Fruit fly (Drosophila melanogaster) whole organism, embryonic: ENCODE data around the gene CG44044.
A peak's percentile ranks its signal among the peaks of the same experiment; 100 is the strongest.

Experiments used
- Abd-B ChIP-seq: fragments of 200-800 bp; sonication (Bioruptor generic); optimal IDR thresholded peaks from 2 replicates; lab custom pipeline; 2018; ENCODE audit warnings: missing biosample characterization, mild to moderate bottlenecking, missing genetic modification characterization, moderate library complexity
- Atf6 ChIP-seq: fragments of 200-800 bp; sonication (Bioruptor generic); IDR thresholded peaks from 2 replicates; pipeline ENCODE4 v1.3.6; 2022; ENCODE audit warnings: missing biosample characterization, missing genetic modification characterization
- Bdp1 ChIP-seq: fragments of 200-800 bp; sonication (Bioruptor generic); optimal IDR thresholded peaks from 3 replicates; lab custom pipeline; 2016; ENCODE audit warnings: missing biosample characterization, missing genetic modification characterization
- CG11093 ChIP-seq: fragments of 200-800 bp; sonication (Bioruptor generic); IDR thresholded peaks from 3 replicates; pipeline ENCODE4 v1.3.6; 2022; ENCODE audit warnings: missing biosample characterization, missing genetic modification characterization
- CG12942 ChIP-seq: fragments of 200-800 bp; sonication (Bioruptor generic); optimal IDR thresholded peaks from 3 replicates; lab custom pipeline; 2016; ENCODE audit warnings: missing biosample characterization, missing genetic modification characterization
- CG13287 ChIP-seq: fragments of 200-800 bp; sonication (Bioruptor generic); IDR thresholded peaks from 2 replicates; pipeline ENCODE4 v1.3.6; 2022; ENCODE audit warnings: missing biosample characterization, missing genetic modification characterization; ENCODE audit not compliant: partially characterized antibody
- CG15073 ChIP-seq: fragments of 200-800 bp; sonication (Bioruptor generic); optimal IDR thresholded peaks from 2 replicates; lab custom pipeline; 2016; ENCODE audit warnings: missing biosample characterization, missing genetic modification characterization
- CG17361 ChIP-seq: fragments of 200-800 bp; sonication (Bioruptor generic); IDR thresholded peaks from 3 replicates; pipeline ENCODE4 v1.3.6; 2022; ENCODE audit warnings: missing biosample characterization, missing genetic modification characterization
- CG17385 ChIP-seq: fragments of 200-800 bp; sonication (Bioruptor generic); optimal IDR thresholded peaks from 3 replicates; lab custom pipeline; 2018; ENCODE audit warnings: missing biosample characterization, mild to moderate bottlenecking, missing genetic modification characterization
- CG18011 ChIP-seq: fragments of 200-800 bp; sonication (Bioruptor generic); optimal IDR thresholded peaks from 2 replicates; lab custom pipeline; 2017; ENCODE audit warnings: missing biosample characterization, missing genetic modification characterization, mild to moderate bottlenecking, moderate library complexity, missing genotype
- CG18476 ChIP-seq: fragments of 200-800 bp; sonication (Bioruptor generic); optimal IDR thresholded peaks from 2 replicates; lab custom pipeline; 2016; ENCODE audit warnings: missing biosample characterization, mild to moderate bottlenecking, missing genetic modification characterization
- CG2712 ChIP-seq: fragments of 200-800 bp; optimal IDR thresholded peaks from 3 replicates; lab custom pipeline; 2019; ENCODE audit warnings: missing biosample characterization, mild to moderate bottlenecking, missing genetic modification characterization, moderate library complexity
- CG3163 ChIP-seq: fragments of 200-800 bp; sonication (Bioruptor generic); optimal IDR thresholded peaks from 3 replicates; lab custom pipeline; 2016; ENCODE audit warnings: missing biosample characterization, missing genetic modification characterization
- CG7745 ChIP-seq: fragments of 200-800 bp; sonication (Bioruptor generic); optimal IDR thresholded peaks from 2 replicates; lab custom pipeline; 2018; ENCODE audit warnings: missing biosample characterization, mild to moderate bottlenecking, missing genetic modification characterization, moderate library complexity
- CG7839 ChIP-seq: fragments of 200-800 bp; sonication (Bioruptor generic); optimal IDR thresholded peaks from 3 replicates; lab custom pipeline; 2018; ENCODE audit warnings: missing biosample characterization, mild to moderate bottlenecking, missing genetic modification characterization, moderate library complexity
- CG7987 ChIP-seq: fragments of 200-800 bp; sonication (Bioruptor generic); optimal IDR thresholded peaks from 2 replicates; lab custom pipeline; 2018; ENCODE audit warnings: missing biosample characterization, mild to moderate bottlenecking, missing genetic modification characterization, moderate library complexity
- CG8944 ChIP-seq: fragments of 200-800 bp; sonication (Bioruptor generic); optimal IDR thresholded peaks from 3 replicates; lab custom pipeline; 2016; ENCODE audit warnings: missing biosample characterization, missing genetic modification characterization
- CG9797 ChIP-seq: fragments of 200-800 bp; sonication (Bioruptor generic); optimal IDR thresholded peaks from 3 replicates; lab custom pipeline; 2018; ENCODE audit warnings: missing biosample characterization, mild to moderate bottlenecking, missing genetic modification characterization
- CHES-1-like ChIP-seq: fragments of 200-800 bp; sonication (Bioruptor generic); optimal IDR thresholded peaks from 2 replicates; lab custom pipeline; 2016; ENCODE audit warnings: missing biosample characterization, missing genetic modification characterization
- Fer1 ChIP-seq: fragments of 200-800 bp; sonication (Bioruptor generic); optimal IDR thresholded peaks from 2 replicates; lab custom pipeline; 2017; ENCODE audit warnings: missing biosample characterization, mild to moderate bottlenecking, missing genetic modification characterization
- H2.0 ChIP-seq: fragments of 200-800 bp; sonication (Bioruptor generic); IDR thresholded peaks from 2 replicates; pipeline ENCODE4 v1.3.6; 2022; ENCODE audit warnings: missing biosample characterization, missing genetic modification characterization
- MBD-R2 ChIP-seq: fragments of 200-800 bp; sonication (Bioruptor generic); IDR thresholded peaks from 2 replicates; pipeline ENCODE4 v1.3.6; 2022; ENCODE audit warnings: missing biosample characterization, missing genetic modification characterization
- MESR4 ChIP-seq: fragments of 200-800 bp; sonication (Bioruptor generic); optimal IDR thresholded peaks from 2 replicates; lab custom pipeline; 2018; ENCODE audit warnings: missing biosample characterization, mild to moderate bottlenecking, missing genetic modification characterization, moderate library complexity
- Max ChIP-seq: fragments of 200-800 bp; sonication (Bioruptor generic); optimal IDR thresholded peaks from 2 replicates; lab custom pipeline; 2016; ENCODE audit warnings: missing biosample characterization, mild to moderate bottlenecking, missing genetic modification characterization
- Nf-YC ChIP-seq: fragments of 200-800 bp; optimal IDR thresholded peaks from 3 replicates; lab custom pipeline; 2019; ENCODE audit warnings: missing biosample characterization, mild to moderate bottlenecking, missing genetic modification characterization, moderate library complexity
- Ravus ChIP-seq: fragments of 200-800 bp; sonication (Bioruptor generic); IDR thresholded peaks from 2 replicates; pipeline ENCODE4 v1.3.6; 2022; ENCODE audit warnings: missing biosample characterization, missing genetic modification characterization
- Sry-β ChIP-seq: fragments of 200-800 bp; sonication (Bioruptor generic); optimal IDR thresholded peaks from 2 replicates; lab custom pipeline; 2018; ENCODE audit warnings: missing biosample characterization, mild to moderate bottlenecking, missing genetic modification characterization, moderate library complexity
- Sry-δ ChIP-seq: fragments of 200-800 bp; sonication (Bioruptor generic); optimal IDR thresholded peaks from 2 replicates; lab custom pipeline; 2016; ENCODE audit warnings: missing biosample characterization, missing genetic modification characterization
- Vsx1 ChIP-seq: fragments of 200-800 bp; sonication (Bioruptor generic); optimal IDR thresholded peaks from 2 replicates; lab custom pipeline; 2017; ENCODE audit warnings: missing biosample characterization, mild to moderate bottlenecking, missing genetic modification characterization, missing genetic modification reagents
- az2 ChIP-seq: fragments of 200-800 bp; sonication (Bioruptor generic); optimal IDR thresholded peaks from 3 replicates; lab custom pipeline; 2016; ENCODE audit warnings: missing biosample characterization, missing genetic modification characterization
- cwo ChIP-seq: fragments of 200-800 bp; sonication (Bioruptor generic); optimal IDR thresholded peaks from 3 replicates; lab custom pipeline; 2017; ENCODE audit warnings: missing biosample characterization, missing genetic modification characterization, mild to moderate bottlenecking, moderate library complexity, missing genetic modification reagents
- dimm ChIP-seq: fragments of 200-800 bp; sonication (Bioruptor generic); IDR thresholded peaks from 2 replicates; pipeline ENCODE4 v1.3.6; 2022; ENCODE audit warnings: missing biosample characterization, missing genetic modification characterization
- dm ChIP-seq: fragments of 200-800 bp; sonication (Bioruptor generic); optimal IDR thresholded peaks from 3 replicates; lab custom pipeline; 2016; ENCODE audit warnings: missing biosample characterization, missing genetic modification characterization
- dmrt11E ChIP-seq: fragments of 200-800 bp; sonication (Bioruptor generic); optimal IDR thresholded peaks from 3 replicates; lab custom pipeline; 2018; ENCODE audit warnings: missing biosample characterization, mild to moderate bottlenecking, missing genetic modification characterization, moderate library complexity
- en ChIP-seq: fragments of 200-800 bp; sonication (Bioruptor generic); optimal IDR thresholded peaks from 2 replicates; lab custom pipeline; 2016; ENCODE audit warnings: missing biosample characterization, missing genetic modification characterization
- fd96Cb ChIP-seq: fragments of 200-800 bp; sonication (Bioruptor generic); optimal IDR thresholded peaks from 2 replicates; lab custom pipeline; 2018; ENCODE audit warnings: missing biosample characterization, mild to moderate bottlenecking, missing genetic modification characterization, moderate library complexity
- ftz-f1 ChIP-seq: fragments of 200-800 bp; sonication (Bioruptor generic); optimal IDR thresholded peaks from 2 replicates; lab custom pipeline; 2016; ENCODE audit warnings: missing biosample characterization, missing genetic modification characterization
- gfzf ChIP-seq: fragments of 200-800 bp; sonication (Bioruptor generic); optimal IDR thresholded peaks from 2 replicates; lab custom pipeline; 2016; ENCODE audit warnings: missing biosample characterization, mild to moderate bottlenecking, missing genetic modification characterization, moderate library complexity
- gsb ChIP-seq: fragments of 200-800 bp; sonication (Bioruptor generic); IDR thresholded peaks from 2 replicates; pipeline ENCODE4 v1.3.6; 2022; ENCODE audit warnings: missing biosample characterization, missing genetic modification characterization
- otp ChIP-seq: fragments of 200-800 bp; sonication (Bioruptor generic); IDR thresholded peaks from 3 replicates; pipeline ENCODE4, ENCODE4 v1.3.6; 2022; ENCODE audit warnings: missing biosample characterization, missing genetic modification characterization
- pan ChIP-seq, 4 experiments: fragments of >200 bp in 3 of 4; fragments of 200-800 bp in 1 of 4; sonication (Bioruptor generic) in 1 of 4; optimal IDR thresholded peaks in 3 of 4; IDR thresholded peaks in 1 of 4; 2 replicates each; pipeline versions ENCODE4 v1.3.6 to Lab custom; 2017 to 2022; ENCODE audit warnings: missing biosample characterization in 2 of 4, missing genetic modification characterization in 2 of 4, mixed read lengths in 1 of 4
- pnt ChIP-seq: fragments of 200-800 bp; sonication (Bioruptor generic); optimal IDR thresholded peaks from 3 replicates; lab custom pipeline; 2016; ENCODE audit warnings: missing biosample characterization, missing genetic modification characterization
- pzg ChIP-seq: fragments of 200-800 bp; sonication (Bioruptor generic); optimal IDR thresholded peaks from 3 replicates; lab custom pipeline; 2018; ENCODE audit warnings: missing biosample characterization, mild to moderate bottlenecking, missing genetic modification characterization, moderate library complexity
- sens ChIP-seq: fragments of 200-800 bp; sonication (Bioruptor generic); peaks from one replicate; lab custom pipeline; 2016; ENCODE audit warnings: missing biosample characterization, missing genetic modification characterization
- stwl ChIP-seq: fragments of 200-800 bp; sonication (Bioruptor generic); optimal IDR thresholded peaks from 3 replicates; lab custom pipeline; 2018; ENCODE audit warnings: missing biosample characterization, mild to moderate bottlenecking, missing genetic modification characterization, moderate library complexity
- twi ChIP-seq: fragments of 200-800 bp; optimal IDR thresholded peaks from 2 replicates; lab custom pipeline; 2019; ENCODE audit warnings: missing biosample characterization, mild to moderate bottlenecking, missing genetic modification characterization, moderate library complexity
- vnd ChIP-seq: fragments of 200-800 bp; sonication (Bioruptor generic); IDR thresholded peaks from 3 replicates; pipeline ENCODE4 v1.3.6; 2022; ENCODE audit warnings: missing biosample characterization, missing genetic modification characterization; ENCODE audit not compliant: partially characterized antibody
- zen ChIP-seq: fragments of 200-800 bp; sonication (Bioruptor generic); optimal IDR thresholded peaks from 3 replicates; lab custom pipeline; 2018; ENCODE audit warnings: missing biosample characterization, mild to moderate bottlenecking, missing genetic modification characterization, moderate library complexity

The CG44044 gene

DNA sequence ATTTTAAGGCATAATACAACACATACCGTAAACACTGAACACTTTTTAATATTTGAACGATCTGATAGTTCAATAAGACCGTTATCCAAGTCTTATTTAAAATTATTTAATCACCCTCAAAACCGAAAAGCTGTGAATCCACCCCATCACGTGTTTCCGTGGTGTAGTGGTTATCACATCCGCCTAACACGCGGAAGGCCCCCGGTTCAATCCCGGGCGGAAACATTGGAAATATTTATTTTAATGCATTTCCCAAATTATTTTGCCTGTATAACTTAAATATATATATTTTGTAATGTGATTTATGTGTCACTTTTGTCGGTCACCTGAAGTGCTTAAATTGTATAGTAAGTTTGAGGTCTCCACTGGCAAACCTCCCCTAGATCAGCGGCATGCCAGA is at the start of gene CG44044:
Gene CG44044 (plus strand): TSS at position 301 of the 400 bp plus-strand sequence.
- peak; percentile 9 for TF ChIP-seq sens (GFP tag; lab: Kevin White, UChicago)
- TF ChIP-seq CG18476 (GFP tag; lab: Kevin White, UChicago) = peak; percentile 37
- TF ChIP-seq CG8944 (GFP tag; lab: Kevin White, UChicago) = no peak
- TF ChIP-seq Bdp1 = peak; percentile 56
- TF ChIP-seq Fer1 = no peak
- no peak for TF ChIP-seq CG7745 (tag; lab: Kevin White, UChicago)
- TF ChIP-seq gsb (GFP tag; lab: Robert Waterston, UW) = no peak

DNA sequence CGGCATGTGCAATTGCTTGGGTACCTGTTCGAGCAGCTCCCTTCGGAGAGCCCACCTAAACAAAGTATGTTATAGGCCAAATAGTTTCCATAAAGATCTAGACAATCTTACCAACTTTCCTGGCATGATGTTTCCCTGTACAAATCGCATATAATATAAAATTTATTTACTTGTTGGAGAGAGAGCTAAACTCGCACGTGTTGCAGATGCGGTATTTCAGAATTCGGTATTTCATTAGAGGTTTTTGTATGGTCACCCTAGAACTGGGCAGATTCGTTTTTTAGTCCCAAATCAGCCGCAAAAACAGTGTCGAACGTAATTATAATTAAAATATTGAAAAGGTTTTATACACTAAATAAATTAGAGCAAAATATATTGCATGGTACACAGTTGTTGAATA is 49.5 kb upstream of the CG44044 start, which contains the start of the genes Mat89Ba and gish:
Gene Mat89Ba (minus strand): TSS at position 231 of the 400 bp plus-strand sequence.
Gene gish (plus strand): TSS at position 268 of the 400 bp plus-strand sequence.
- no peak for TF ChIP-seq stwl (tag; lab: Kevin White, UChicago)
- no peak for TF ChIP-seq zen (tag; lab: Kevin White, UChicago)
- 0 out of 2 replicates have a peak, but pooled peaks have one; percentile 18 for TF ChIP-seq MBD-R2 (GFP tag; lab: Robert Waterston, UW)
- TF ChIP-seq cwo (GFP tag; lab: Kevin White, UChicago) = peak; percentile 85
- no peak for TF ChIP-seq pnt (GFP tag; lab: Kevin White, UChicago)
- no peak for TF ChIP-seq CG2712
- no peak for TF ChIP-seq H2.0 (GFP tag; lab: Robert Waterston, UW)
- peak; percentile 45 for TF ChIP-seq gfzf
- TF ChIP-seq otp = no peak
- TF ChIP-seq dm (GFP tag; lab: Kevin White, UChicago) = peak; percentile 71
- TF ChIP-seq en (GFP tag; lab: Kevin White, UChicago) = no peak
- no peak for TF ChIP-seq Nf-YC (tag; lab: Kevin White, UChicago)
- TF ChIP-seq CG7839 (tag; lab: Kevin White, UChicago) = no peak
- no peak for TF ChIP-seq CG17385 (GFP tag; lab: Kevin White, UChicago)
- no peak for TF ChIP-seq CG12942 (GFP tag; lab: Kevin White, UChicago)
- peak; percentile 77 for TF ChIP-seq ftz-f1 (GFP tag; lab: Kevin White, UChicago)
- no peak for TF ChIP-seq twi (tag; lab: Kevin White, UChicago)
- TF ChIP-seq dimm (GFP tag; lab: Robert Waterston, UW) = no peak
- TF ChIP-seq Max (GFP tag; lab: Kevin White, UChicago) = peak; percentile 68
- no peak for TF ChIP-seq Abd-B (GFP tag; lab: Kevin White, UChicago)
- TF ChIP-seq CHES-1-like (GFP tag; lab: Kevin White, UChicago) = no peak
- TF ChIP-seq Sry-β (GFP tag; lab: Kevin White, UChicago) = no peak
- TF ChIP-seq CG7987 (GFP tag; lab: Kevin White, UChicago) = no peak
- no peak for TF ChIP-seq CG3163 (GFP tag; lab: Kevin White, UChicago)
- no peak for TF ChIP-seq vnd (GFP tag; lab: Robert Waterston, UW)
- TF ChIP-seq dmrt11E (tag; lab: Kevin White, UChicago) = no peak
- no peak for TF ChIP-seq CG18011
- TF ChIP-seq CG15073 (GFP tag; lab: Kevin White, UChicago) = no peak
- no peak for TF ChIP-seq pan (optimal IDR thresholded peaks at IDR 0.05; lab: Kevin White, UChicago)
- TF ChIP-seq pan (GFP tag; optimal IDR thresholded peaks at IDR 0.05 in 1 of 2, IDR thresholded peaks at IDR 0.05 in 1 of 2) = no peak
- no peak for TF ChIP-seq az2
- TF ChIP-seq CG17361 (GFP tag; lab: Robert Waterston, UW) = no peak
- TF ChIP-seq Sry-δ = no peak
- no peak for TF ChIP-seq CG9797
- TF ChIP-seq Vsx1 (GFP tag; lab: Kevin White, UChicago) = no peak
- TF ChIP-seq CG13287 (GFP tag; lab: Robert Waterston, UW) = peak; percentile 25; the same call in 1 of the 2 replicates
- TF ChIP-seq Atf6 = no peak
- no peak for TF ChIP-seq CG11093 (GFP tag; lab: Robert Waterston, UW)
- TF ChIP-seq pzg (GFP tag; lab: Kevin White, UChicago) = peak; percentile 26
- TF ChIP-seq Ravus (GFP tag; lab: Robert Waterston, UW) = no peak
- peak; percentile 48 for TF ChIP-seq MESR4 (GFP tag; lab: Kevin White, UChicago)
- TF ChIP-seq fd96Cb (tag; lab: Kevin White, UChicago) = no peak
